Worm (Caenorhabditis elegans) whole organism, young adult: ENCODE measurements around the gene srw-137.

Experiments
- B0019.2 ChIP-seq: fragments of 200-800 bp; sonication (Bioruptor generic); conservative IDR thresholded peaks from 2 replicates; pipeline ENCODE4 v1.3.6; 2022; ENCODE audit warnings: missing genetic modification reagents, missing genetic modification characterization, missing compliant biosample characterization
- B0035.1 ChIP-seq: sonication (generic microtip); optimal IDR thresholded peaks from 2 replicates; lab custom pipeline; 2016; ENCODE audit warnings: missing genetic modification characterization, mild to moderate bottlenecking, missing compliant biosample characterization, missing genotype, missing genetic modification reagents
- B0261.1 ChIP-seq: sonication (generic microtip); optimal IDR thresholded peaks from 2 replicates; lab custom pipeline; 2016; ENCODE audit warnings: mild to moderate bottlenecking, missing genetic modification characterization, moderate library complexity, missing compliant biosample characterization
- B0336.3 ChIP-seq: fragments of 200-800 bp; sonication (Bioruptor generic); IDR thresholded peaks from 2 replicates; pipeline ENCODE4 v1.3.6; 2022; ENCODE audit warnings: missing genetic modification characterization, missing compliant biosample characterization
- C06A6.2 ChIP-seq: fragments of 200-800 bp; sonication (Bioruptor generic); conservative IDR thresholded peaks from 2 replicates; pipeline ENCODE4 v1.3.6; 2022; ENCODE audit warnings: missing genetic modification characterization, missing compliant biosample characterization
- F22D6.2 ChIP-seq: sonication (generic microtip); optimal IDR thresholded peaks from 2 replicates; lab custom pipeline; 2016; ENCODE audit warnings: mild to moderate bottlenecking, missing genetic modification characterization, missing compliant biosample characterization
- F39B2.1 ChIP-seq: fragments of 200-800 bp; sonication (Bioruptor generic); IDR thresholded peaks from 2 replicates; pipeline ENCODE4 v1.3.6; 2022; ENCODE audit warnings: missing genetic modification reagents, missing genetic modification characterization, missing compliant biosample characterization
- F49E8.2 ChIP-seq: sonication (generic microtip); optimal IDR thresholded peaks from 3 replicates; lab custom pipeline; 2017; ENCODE audit warnings: missing genetic modification characterization, mild to moderate bottlenecking, missing compliant biosample characterization, antibody characterized with exemption, moderate library complexity; ENCODE audit not compliant: insufficient read depth
- F52B5.7 ChIP-seq: sonication (generic microtip); optimal IDR thresholded peaks from 2 replicates; lab custom pipeline; 2016; ENCODE audit warnings: mild to moderate bottlenecking, missing genetic modification characterization, missing compliant biosample characterization
- K12H6.12 ChIP-seq: fragments of 200-800 bp; sonication (Bioruptor generic); optimal IDR thresholded peaks from 2 replicates; lab custom pipeline; 2018; ENCODE audit warnings: mild to moderate bottlenecking, missing genetic modification characterization, missing compliant biosample characterization
- Y56A3A.18 ChIP-seq: fragments of 200-800 bp; sonication (Bioruptor generic); IDR thresholded peaks from 2 replicates; pipeline ENCODE4 v1.3.6; 2022; ENCODE audit warnings: missing genetic modification reagents, missing genetic modification characterization, missing compliant biosample characterization
- Y67H2A.10 ChIP-seq: fragments of 200-800 bp; sonication (Bioruptor generic); conservative IDR thresholded peaks from 2 replicates; pipeline ENCODE4 v1.3.6; 2022; ENCODE audit warnings: missing genetic modification reagents, missing genetic modification characterization, missing compliant biosample characterization
- bed-2 ChIP-seq: fragments of 200-800 bp; sonication (Bioruptor generic); IDR thresholded peaks from 2 replicates; pipeline ENCODE4 v1.3.6; 2022; ENCODE audit warnings: missing genetic modification reagents, missing genetic modification characterization, missing compliant biosample characterization
- cebp-1 ChIP-seq, 2 experiments: fragments of 200-800 bp in 1 of 2; sonication (Bioruptor generic) in 1 of 2; sonication (generic microtip) in 1 of 2; IDR thresholded peaks in 1 of 2; optimal IDR thresholded peaks in 1 of 2; 2 replicates each; pipeline versions ENCODE4 v1.3.6 to Lab custom; 2017 to 2022; ENCODE audit warnings: missing compliant biosample characterization in 2 of 2, missing genetic modification characterization in 2 of 2, mild to moderate bottlenecking in 1 of 2, missing genetic modification reagents in 1 of 2, moderate library complexity in 1 of 2
- ceh-100 ChIP-seq: fragments of 200-800 bp; sonication (Bioruptor generic); IDR thresholded peaks from 2 replicates; pipeline ENCODE4 v1.3.6; 2022; ENCODE audit warnings: missing genetic modification reagents, missing genetic modification characterization, missing compliant biosample characterization
- ceh-40 ChIP-seq: fragments of 200-800 bp; sonication (Bioruptor generic); IDR thresholded peaks from 2 replicates; pipeline ENCODE4 v1.3.6; 2022; ENCODE audit warnings: missing genetic modification characterization, missing compliant biosample characterization
- ceh-79 ChIP-seq: sonication (generic microtip); optimal IDR thresholded peaks from 2 replicates; lab custom pipeline; 2017; ENCODE audit warnings: mild to moderate bottlenecking, missing genetic modification characterization, missing compliant biosample characterization
- ceh-91 ChIP-seq: fragments of 200-800 bp; sonication (Bioruptor generic); IDR thresholded peaks from 2 replicates; pipeline ENCODE4 v1.3.6; 2022; ENCODE audit warnings: missing genetic modification reagents, missing genetic modification characterization, missing compliant biosample characterization
- die-1 ChIP-seq: sonication (generic microtip); optimal IDR thresholded peaks from 2 replicates; lab custom pipeline; 2016; ENCODE audit warnings: missing genotype, mild to moderate bottlenecking, missing genetic modification characterization, missing compliant biosample characterization
- efl-1 ChIP-seq: fragments of 150-350 bp; optimal IDR thresholded peaks from 2 replicates; lab custom pipeline; 2014; ENCODE audit warnings: missing biosample characterization, missing genetic modification reagents, missing genetic modification characterization
- egl-44 ChIP-seq: fragments of 200-800 bp; sonication (Bioruptor generic); IDR thresholded peaks from 2 replicates; pipeline ENCODE4 v1.3.6; 2022; ENCODE audit warnings: missing genetic modification reagents, missing genetic modification characterization, missing compliant biosample characterization
- ets-4 ChIP-seq: fragments of 200-800 bp; sonication (Bioruptor generic); optimal IDR thresholded peaks from 2 replicates; lab custom pipeline; 2018; ENCODE audit warnings: mild to moderate bottlenecking, missing genetic modification characterization, missing compliant biosample characterization
- him-1 ChIP-seq: sonication (generic microtip); optimal IDR thresholded peaks from 2 replicates; lab custom pipeline; 2016; ENCODE audit warnings: missing genotype, missing genetic modification reagents, missing genetic modification characterization, missing compliant biosample characterization
- lin-26 ChIP-seq: fragments of 200-800 bp; sonication (Bioruptor generic); IDR thresholded peaks from 2 replicates; pipeline ENCODE4 v1.3.6; 2022; ENCODE audit warnings: missing genetic modification reagents, missing genetic modification characterization, missing compliant biosample characterization
- lsl-1 ChIP-seq: fragments of 200-800 bp; sonication (Bioruptor generic); optimal IDR thresholded peaks from 2 replicates; lab custom pipeline; 2018; ENCODE audit warnings: mild to moderate bottlenecking, missing genetic modification characterization, moderate library complexity, missing compliant biosample characterization
- madf-10 ChIP-seq: sonication (generic microtip); optimal IDR thresholded peaks from 2 replicates; lab custom pipeline; 2016; ENCODE audit warnings: mild to moderate bottlenecking, missing genetic modification characterization, missing compliant biosample characterization
- mcd-1 ChIP-seq: fragments of 200-800 bp; sonication (Bioruptor generic); IDR thresholded peaks from 2 replicates; pipeline ENCODE4 v1.3.6; 2022; ENCODE audit warnings: missing genetic modification reagents, missing genetic modification characterization, missing compliant biosample characterization
- mes-4 ChIP-seq: sonication (generic microtip); optimal IDR thresholded peaks from 2 replicates; lab custom pipeline; 2016; ENCODE audit warnings: missing genotype, missing genetic modification characterization, missing compliant biosample characterization
- nfya-2 ChIP-seq: fragments of 200-800 bp; sonication (Bioruptor generic); IDR thresholded peaks from 2 replicates; pipeline ENCODE4 v1.3.6; 2022; ENCODE audit warnings: missing genetic modification reagents, missing genetic modification characterization, missing compliant biosample characterization
- nhr-179 ChIP-seq: sonication (generic microtip); optimal IDR thresholded peaks from 2 replicates; lab custom pipeline; 2016; ENCODE audit warnings: mild to moderate bottlenecking, missing genetic modification characterization, missing compliant biosample characterization
- pbrm-1 ChIP-seq: fragments of 200-800 bp; sonication (Bioruptor generic); IDR thresholded peaks from 2 replicates; pipeline ENCODE4 v1.3.6; 2022; ENCODE audit warnings: missing genetic modification reagents, missing genetic modification characterization, missing compliant biosample characterization
- rpc-1 ChIP-seq, 2 experiments: fragments of 150-350 bp in 1 of 2; sonication (generic microtip) in 1 of 2; optimal IDR thresholded peaks; 2 replicates each; lab custom pipeline; 2014 to 2018; ENCODE audit warnings: missing biosample characterization in 1 of 2, missing genetic modification characterization in 1 of 2, missing genetic modification reagents in 1 of 2, missing genotype in 1 of 2
- sdz-38 ChIP-seq: sonication (generic microtip); optimal IDR thresholded peaks from 2 replicates; lab custom pipeline; 2016; ENCODE audit warnings: missing genotype, missing genetic modification characterization, missing compliant biosample characterization
- sea-2 ChIP-seq: fragments of 200-800 bp; sonication (Bioruptor generic); IDR thresholded peaks from 2 replicates; pipeline ENCODE4 v1.3.6; 2022; ENCODE audit warnings: missing genetic modification characterization, missing compliant biosample characterization
- snpc-4 ChIP-seq, 5 experiments: fragments of 150-350 bp in 1 of 5; sonication (generic microtip) in 4 of 5; optimal IDR thresholded peaks; 2 replicates each; lab custom pipeline; 2014 to 2018; ENCODE audit warnings: missing genetic modification characterization in 5 of 5, missing biosample characterization in 3 of 5, antibody characterized with exemption in 2 of 5, mild to moderate bottlenecking in 2 of 5, missing compliant biosample characterization in 2 of 5, missing genotype in 2 of 5, moderate library complexity in 2 of 5, missing genetic modification reagents in 1 of 5
- somi-1 ChIP-seq: fragments of 200-800 bp; sonication (Bioruptor generic); optimal IDR thresholded peaks from 2 replicates; lab custom pipeline; 2018; ENCODE audit warnings: mild to moderate bottlenecking, missing genetic modification characterization, missing compliant biosample characterization
- tlf-1 ChIP-seq: fragments of 200-800 bp; sonication (Bioruptor generic); optimal IDR thresholded peaks from 2 replicates; lab custom pipeline; 2018; ENCODE audit warnings: mild to moderate bottlenecking, missing genetic modification characterization, missing compliant biosample characterization
- unc-62 ChIP-seq: fragments of 150-350 bp; optimal IDR thresholded peaks from 2 replicates; lab custom pipeline; 2014; ENCODE audit warnings: missing biosample characterization, missing genetic modification reagents, missing genetic modification characterization
- xnd-1 ChIP-seq: sonication (generic microtip); optimal IDR thresholded peaks from 2 replicates; lab custom pipeline; 2016; ENCODE audit warnings: missing genotype, missing genetic modification reagents, missing genetic modification characterization, missing compliant biosample characterization
- ztf-18 ChIP-seq: sonication (generic microtip); optimal IDR thresholded peaks from 2 replicates; lab custom pipeline; 2016; ENCODE audit warnings: missing genotype, mild to moderate bottlenecking, missing genetic modification characterization, missing compliant biosample characterization
- ztf-22 ChIP-seq: fragments of 200-800 bp; sonication (Bioruptor generic); optimal IDR thresholded peaks from 2 replicates; lab custom pipeline; 2018; ENCODE audit warnings: mild to moderate bottlenecking, missing genetic modification characterization, moderate library complexity, missing compliant biosample characterization
- ztf-28 ChIP-seq: fragments of 200-800 bp; sonication (Bioruptor generic); IDR thresholded peaks from 2 replicates; pipeline ENCODE4 v1.3.6; 2022; ENCODE audit warnings: missing genetic modification reagents, missing genetic modification characterization, missing compliant biosample characterization

srw-137 gene

ce11 chrV:2985309-2985708 is 41.5 kb upstream of the srw-137 start, which contains the start of gene srw-139:
Gene srw-139 (minus strand): TSS chrV:2985409.
- TF ChIP-seq pbrm-1 (GFP tag; lab: Robert Waterston, UW), result no peak
- no peak for TF ChIP-seq lsl-1 (GFP tag; lab: Kevin White, UChicago)
- no peak for TF ChIP-seq F39B2.1 (GFP tag; lab: Robert Waterston, UW)
- no peak for TF ChIP-seq sdz-38 (tag; lab: Kevin White, UChicago)
- TF ChIP-seq ceh-100, result no peak
- no peak for TF ChIP-seq ceh-79 (tag; lab: Kevin White, UChicago)
- no peak for TF ChIP-seq mcd-1 (GFP tag; lab: Robert Waterston, UW)
- TF ChIP-seq B0336.3 (GFP tag; lab: Robert Waterston, UW), result no peak

DNA sequence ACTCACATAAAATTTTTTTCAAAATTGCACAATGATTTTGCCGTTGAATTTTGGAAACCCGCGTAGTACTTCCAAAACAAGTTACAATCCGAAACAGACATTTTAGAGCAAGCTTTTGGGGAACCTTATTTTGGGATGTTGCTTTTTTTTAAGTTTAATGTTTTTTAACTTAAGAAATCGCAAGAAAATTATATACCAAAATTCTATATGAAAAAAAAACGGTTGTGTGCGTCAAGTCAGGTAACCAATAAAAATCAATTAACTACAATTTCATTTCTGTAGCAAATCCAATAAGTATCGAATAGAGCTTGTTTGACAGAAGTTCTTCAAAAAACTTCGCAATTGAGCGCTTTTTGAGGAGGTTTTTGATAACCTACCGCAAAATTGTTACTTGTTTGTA is 39.6 kb upstream of the srw-137 start, which contains the start of gene srw-117:
Gene srw-117, minus strand, starts transcription at position 101 of the 400 bp plus-strand sequence.
- no peak for TF ChIP-seq ztf-18 (tag; lab: Kevin White, UChicago)
- no peak for TF ChIP-seq somi-1 (GFP tag; lab: Kevin White, UChicago)
- TF ChIP-seq B0336.3 (GFP tag; lab: Robert Waterston, UW), result no peak
- no peak for TF ChIP-seq ceh-40 (GFP tag; lab: Robert Waterston, UW)
- TF ChIP-seq him-1 (tag; lab: Kevin White, UChicago), result no peak
- no peak for TF ChIP-seq efl-1 (GFP tag; lab: Kevin White, UChicago)
- no peak for TF ChIP-seq F22D6.2 (tag; lab: Kevin White, UChicago)
- no peak for TF ChIP-seq F49E8.2 (tag; lab: Kevin White, UChicago)
- TF ChIP-seq ceh-91 (GFP tag; lab: Robert Waterston, UW), result no peak

ce11 chrV:2979978-2980377 is 36.2 kb upstream of the srw-137 start, which contains the start of gene srw-118:
Gene srw-118 (minus strand): TSS chrV:2980078.
- TF ChIP-seq B0261.1 (tag; lab: Kevin White, UChicago), result no peak
- no peak for TF ChIP-seq tlf-1 (GFP tag; lab: Kevin White, UChicago)
- no peak for TF ChIP-seq nhr-179 (tag; lab: Kevin White, UChicago)
- no peak for TF ChIP-seq K12H6.12 (tag; lab: Kevin White, UChicago)
- TF ChIP-seq unc-62, result no peak
- no peak for TF ChIP-seq efl-1 (GFP tag; lab: Kevin White, UChicago)
- no peak for TF ChIP-seq ztf-28 (GFP tag; lab: Robert Waterston, UW)
- TF ChIP-seq snpc-4 (GFP tag; optimal IDR thresholded peaks at IDR 0.05; lab: Kevin White, UChicago), result no peak
- no peak for TF ChIP-seq snpc-4 (tag; optimal IDR thresholded peaks at IDR 0.05; lab: Kevin White, UChicago)
- no peak for TF ChIP-seq sea-2 (GFP tag; lab: Robert Waterston, UW)
- TF ChIP-seq xnd-1 (tag; lab: Kevin White, UChicago), result no peak
- TF ChIP-seq nfya-2 (GFP tag; lab: Robert Waterston, UW), result no peak
- TF ChIP-seq rpc-1 (optimal IDR thresholded peaks at IDR 0.05; lab: Kevin White, UChicago), result no peak
- TF ChIP-seq rpc-1 (tag; optimal IDR thresholded peaks at IDR 0.05; lab: Kevin White, UChicago), result no peak
- no peak for TF ChIP-seq bed-2 (GFP tag; lab: Robert Waterston, UW)
- no peak for TF ChIP-seq F39B2.1 (GFP tag; lab: Robert Waterston, UW)
- TF ChIP-seq, all 124 proteins: peak for 0

DNA sequence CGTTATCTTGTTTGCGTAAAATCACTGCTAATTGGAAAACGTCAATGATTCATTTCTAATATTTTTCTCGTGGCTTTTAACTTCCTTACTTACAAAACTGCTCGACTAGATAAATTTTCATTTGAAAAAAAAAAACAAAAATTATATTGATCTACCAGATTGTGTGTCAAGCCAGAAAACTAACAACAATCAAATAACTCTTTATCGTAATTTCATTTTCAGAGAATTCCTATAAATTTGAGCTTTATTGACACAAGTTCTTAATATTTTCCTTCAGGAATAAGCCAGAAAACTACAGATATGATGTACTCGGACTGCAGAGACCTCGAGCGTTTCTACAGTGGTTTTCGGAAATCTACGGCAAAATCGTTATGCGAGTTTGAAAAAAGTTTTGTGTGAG is 32.5 kb upstream of the srw-137 start, which contains the start of gene srw-124:
Gene srw-124, plus strand, starts transcription at position 301 of the 400 bp plus-strand sequence.
- TF ChIP-seq K12H6.12 (tag; lab: Kevin White, UChicago) (no peak), rpc-1 (optimal IDR thresholded peaks at IDR 0.05; lab: Kevin White, UChicago) (no peak), rpc-1 (tag; optimal IDR thresholded peaks at IDR 0.05; lab: Kevin White, UChicago) (no peak), mes-4 (tag; lab: Kevin White, UChicago) (no peak), ztf-22 (GFP tag; lab: Kevin White, UChicago) (no peak), B0019.2 (no peak), madf-10 (tag; lab: Kevin White, UChicago) (no peak), egl-44 (no peak), cebp-1 (GFP tag; IDR thresholded peaks at IDR 0.05; lab: Robert Waterston, UW) (no peak), cebp-1 (tag; optimal IDR thresholded peaks at IDR 0.05; lab: Kevin White, UChicago) (no peak), die-1 (tag; lab: Kevin White, UChicago) (no peak), B0035.1 (no peak), ztf-28 (GFP tag; lab: Robert Waterston, UW) (no peak), C06A6.2 (no peak), F52B5.7 (tag; lab: Kevin White, UChicago) (no peak), Y56A3A.18 (GFP tag; lab: Robert Waterston, UW) (no peak), Y67H2A.10 (GFP tag; lab: Robert Waterston, UW) (no peak), ets-4 (GFP tag; lab: Kevin White, UChicago) (no peak), ceh-40 (GFP tag; lab: Robert Waterston, UW) (no peak), lin-26 (GFP tag; lab: Robert Waterston, UW) (no peak), xnd-1 (tag; lab: Kevin White, UChicago) (no peak)
